Fruit fly (Drosophila melanogaster): ENCODE results near the gene CG34247.

The CG34247 gene

dm6 chr3L:16289067-16289466 is 27.7 kb upstream of the CG34247 start (continued):
- TF ChIP-seq CG5953 (GFP tag; IDR thresholded peaks at IDR 0.05) (no peak), Scr (GFP tag; IDR thresholded peaks at IDR 0.05; ENCODE audit: partially characterized antibody) (no peak), CG12299 (tag; optimal IDR thresholded peaks at IDR 0.05) (no peak), HmgD (GFP tag; optimal IDR thresholded peaks at IDR 0.05) (no peak), Nf-YA (GFP tag; IDR thresholded peaks at IDR 0.05) (0 out of 2 replicates have a peak, but pooled peaks have one; percentile 20), Asciz (GFP tag; optimal IDR thresholded peaks at IDR 0.05) (no peak), yki (optimal IDR thresholded peaks at IDR 0.05) (no peak), pum (GFP tag; optimal IDR thresholded peaks at IDR 0.05) (no peak), Rx (GFP tag; IDR thresholded peaks at IDR 0.05) (no peak), pan (optimal IDR thresholded peaks at IDR 0.05) (no peak), pan (GFP tag; optimal IDR thresholded peaks at IDR 0.05 in 1 of 2, IDR thresholded peaks at IDR 0.05 in 1 of 2) (peak in 1 of 2 experiments; percentile 37), inv (GFP tag; IDR thresholded peaks at IDR 0.05; ENCODE audit: partially characterized antibody) (no peak), bigmax (GFP tag; optimal IDR thresholded peaks at IDR 0.05) (no peak), dm (GFP tag; optimal IDR thresholded peaks at IDR 0.05) (no peak), NC2β (GFP tag; optimal IDR thresholded peaks at IDR 0.05) (no peak), H15 (GFP tag; IDR thresholded peaks at IDR 0.05) (peak; percentile 53; the same call in 1 of the 3 replicates), CG10274 (GFP tag; optimal IDR thresholded peaks at IDR 0.05) (no peak), tgo (GFP tag; IDR thresholded peaks at IDR 0.05) (peak; percentile 43; the same call in 1 of the 3 replicates), tup (GFP tag; optimal IDR thresholded peaks at IDR 0.05) (no peak), CG18764 (GFP tag; optimal IDR thresholded peaks at IDR 0.05) (no peak), Trl (optimal IDR thresholded peaks at IDR 0.05) (no peak), Trl (GFP tag; optimal IDR thresholded peaks at IDR 0.05) (no peak), Mes4 (GFP tag; optimal IDR thresholded peaks at IDR 0.05) (no peak), Xbp1 (GFP tag; optimal IDR thresholded peaks at IDR 0.05) (peak; percentile 56), CG33213 (GFP tag; optimal IDR thresholded peaks at IDR 0.05) (no peak), cg (GFP tag; optimal IDR thresholded peaks at IDR 0.05) (no peak), CG13775 (GFP tag; optimal IDR thresholded peaks at IDR 0.05) (peak; percentile 11), slbo (GFP tag; IDR thresholded peaks at IDR 0.05) (peak; percentile 22; the same call in 1 of the 2 replicates), psq (GFP tag; optimal IDR thresholded peaks at IDR 0.05) (no peak), Mrtf (GFP tag; IDR thresholded peaks at IDR 0.05) (no peak), H2.0 (GFP tag; IDR thresholded peaks at IDR 0.05) (no peak), ci (GFP tag; IDR thresholded peaks at IDR 0.05) (no peak), CG14965 (GFP tag; optimal IDR thresholded peaks at IDR 0.05; ENCODE audit: borderline replicate concordance) (no peak), tap (tag; optimal IDR thresholded peaks at IDR 0.05) (peak; percentile 5), CG31365 (tag; optimal IDR thresholded peaks at IDR 0.05) (no peak), shn (GFP tag; optimal IDR thresholded peaks at IDR 0.05) (no peak), CG15696 (tag; optimal IDR thresholded peaks at IDR 0.05) (no peak), hth (optimal IDR thresholded peaks at IDR 0.05) (no peak), CG12659 (GFP tag; optimal IDR thresholded peaks at IDR 0.05) (peak; percentile 19), CG18476 (GFP tag; optimal IDR thresholded peaks at IDR 0.05) (no peak), pho (GFP tag; optimal IDR thresholded peaks at IDR 0.05) (no peak), mam (GFP tag; optimal IDR thresholded peaks at IDR 0.05) (no peak), CG6854 (GFP tag; optimal IDR thresholded peaks at IDR 0.05) (no peak), sug (tag; optimal IDR thresholded peaks at IDR 0.05) (no peak), z (GFP tag; IDR thresholded peaks at IDR 0.05) (no peak), zen2 (GFP tag; IDR thresholded peaks at IDR 0.05; ENCODE audit: partially characterized antibody) (no peak), hbn (GFP tag; IDR thresholded peaks at IDR 0.05; ENCODE audit: partially characterized antibody) (no peak), CG6654 (GFP tag; optimal IDR thresholded peaks at IDR 0.05) (no peak), CG3847 (GFP tag; IDR thresholded peaks at IDR 0.05) (no peak), Doc2 (GFP tag; IDR thresholded peaks at IDR 0.05) (no peak), sqz (GFP tag; optimal IDR thresholded peaks at IDR 0.05) (no peak), hb (GFP tag; IDR thresholded peaks at IDR 0.05; ENCODE audit: partially characterized antibody) (no peak), CG10209 (GFP tag; optimal IDR thresholded peaks at IDR 0.05) (peak; percentile 23), fru (optimal IDR thresholded peaks at IDR 0.05) (no peak)
